Worm (Caenorhabditis elegans) whole organism, L1 larva: Measurements from ENCODE around the gene srgp-1.
A peak's percentile ranks its signal among the peaks of the same experiment; 100 is the strongest.

ENCODE experiments used
- efl-1 ChIP-seq, 4 experiments: fragments of 150-350 bp; optimal IDR thresholded peaks in 3 of 4; peaks in 1 of 4; 1 replicate in 1 of 4; 2 replicates in 3 of 4; lab custom pipeline; 2014; ENCODE audit warnings: missing biosample characterization in 2 of 4, missing genetic modification characterization in 2 of 4, missing genetic modification reagents in 2 of 4
- lin-39 ChIP-seq: fragments of 150-350 bp; optimal IDR thresholded peaks from 2 replicates; lab custom pipeline; 2014; ENCODE audit warnings: missing biosample characterization, missing genetic modification reagents, missing genetic modification characterization

srgp-1 gene

ce11 chrIV:11627847-11628246 is 57.5 kb downstream of the srgp-1 start, which contains the start of gene lys-6:
TSS of gene lys-6 (minus strand) at chrIV:11627947.
- no peak for TF ChIP-seq lin-39 (tag; lab: Kevin White, UChicago)
- TF ChIP-seq efl-1 (optimal IDR thresholded peaks at IDR 0.05; lab: Kevin White, UChicago): no peak
- peak in 1 of 2 experiments; percentile 68 for TF ChIP-seq efl-1 (GFP tag; optimal IDR thresholded peaks at IDR 0.05 in 1 of 2; lab: Kevin White, UChicago)
- TF ChIP-seq, all 84 proteins: peak for 1
